Worm (Caenorhabditis elegans) whole organism, mixed stage, embryonic: Measurements from ENCODE around the gene tag-321.

Source experiments
- bed-3 ChIP-seq: fragments of 200-800 bp; sonication (Bioruptor generic); optimal IDR thresholded peaks from 3 replicates; lab custom pipeline; 2018; ENCODE audit warnings: mild to moderate bottlenecking, missing genetic modification characterization, moderate library complexity, missing compliant biosample characterization
- blmp-1 ChIP-seq: fragments of 150-350 bp; optimal IDR thresholded peaks from 2 replicates; lab custom pipeline; 2014; ENCODE audit warnings: missing biosample characterization, missing genetic modification characterization
- elt-3 ChIP-seq: fragments of 150-350 bp; optimal IDR thresholded peaks from 2 replicates; lab custom pipeline; 2014; ENCODE audit warnings: missing biosample characterization, missing genetic modification characterization
- flh-1 ChIP-seq: fragments of 200-800 bp; sonication (Bioruptor generic); optimal IDR thresholded peaks from 2 replicates; lab custom pipeline; 2018; ENCODE audit warnings: mild to moderate bottlenecking, missing genetic modification characterization, moderate library complexity, missing compliant biosample characterization
- nhr-2 ChIP-seq: fragments of 150-350 bp; optimal IDR thresholded peaks from 2 replicates; lab custom pipeline; 2014; ENCODE audit warnings: missing biosample characterization, missing genetic modification characterization
- nhr-237 ChIP-seq: fragments of 150-350 bp; optimal IDR thresholded peaks from 2 replicates; lab custom pipeline; 2014; ENCODE audit warnings: missing biosample characterization, missing genetic modification characterization
- sem-2 ChIP-seq: fragments of 200-800 bp; sonication (Bioruptor generic); optimal IDR thresholded peaks from 2 replicates; lab custom pipeline; 2018; ENCODE audit warnings: mild to moderate bottlenecking, missing genetic modification characterization, missing compliant biosample characterization
- snpc-4 ChIP-seq: fragments of 150-350 bp; optimal IDR thresholded peaks from 2 replicates; lab custom pipeline; 2014; ENCODE audit warnings: missing biosample characterization, missing genetic modification characterization
- unc-62 ChIP-seq: fragments of 150-350 bp; optimal IDR thresholded peaks from 2 replicates; lab custom pipeline; 2014; ENCODE audit warnings: missing biosample characterization, missing genetic modification reagents, missing genetic modification characterization
- zip-8 ChIP-seq: fragments of 150-350 bp; optimal IDR thresholded peaks from 2 replicates; lab custom pipeline; 2014; ENCODE audit warnings: missing biosample characterization, missing genetic modification characterization

ce11 chrIV:7778865-7779264, 4.8 kb downstream of the tag-321 start, which contains the start of gene rpap-3:
- no peak for TF ChIP-seq nhr-237 (tag; lab: Kevin White, UChicago)
- TF ChIP-seq unc-62 (GFP tag; lab: Kevin White, UChicago) = no peak
- TF ChIP-seq blmp-1 (tag; lab: Kevin White, UChicago) = no peak
- TF ChIP-seq flh-1 (GFP tag; lab: Kevin White, UChicago) = no peak
- no peak for TF ChIP-seq nhr-2 (tag; lab: Kevin White, UChicago)
- no peak for TF ChIP-seq bed-3 (GFP tag; lab: Kevin White, UChicago)
- no peak for TF ChIP-seq zip-8 (tag; lab: Kevin White, UChicago)
- TF ChIP-seq sem-2 = no peak
- TF ChIP-seq snpc-4 (tag; lab: Kevin White, UChicago) = no peak
- no peak for TF ChIP-seq elt-3 (tag; lab: Kevin White, UChicago)
